Fruit fly (Drosophila melanogaster) whole organism: Measurements from ENCODE around the gene Argk2.

Experiments used
- CG8478 ChIP-seq: fragments of >200 bp; optimal IDR thresholded peaks from 2 replicates; lab custom pipeline; 2018; ENCODE audit warnings: inconsistent platforms
- Dll ChIP-seq: fragments of >200 bp; optimal IDR thresholded peaks from 2 replicates; lab custom pipeline; 2017
- EcR ChIP-seq, 2 experiments: fragments of >200 bp; optimal IDR thresholded peaks; 2 replicates each; lab custom pipeline; 2017; ENCODE audit warnings: missing biosample characterization in 2 of 2, missing genetic modification characterization in 2 of 2, missing genetic modification reagents in 2 of 2
- psq ChIP-seq: fragments of >200 bp; optimal IDR thresholded peaks from 2 replicates; lab custom pipeline; 2017
- usp ChIP-seq: fragments of >200 bp; optimal IDR thresholded peaks from 2 replicates; lab custom pipeline; 2017; ENCODE audit warnings: missing biosample characterization, missing genetic modification characterization, mixed read lengths

- no peak for TF ChIP-seq CG8478 (lab: Kevin White, UChicago)
- TF ChIP-seq psq: no peak
- TF ChIP-seq EcR (GFP tag; optimal IDR thresholded peaks at IDR 0.05; lab: Kevin White, UChicago): no peak
- TF ChIP-seq Dll: no peak
- TF ChIP-seq usp (GFP tag; lab: Kevin White, UChicago): no peak
Observed at dm6 chr3L:9029183-9029789, 18.0 kb upstream of the Argk2 start.
